Fruit fly (Drosophila melanogaster) whole organism, embryonic: ENCODE results near the gene Pss.

ENCODE experiments used
- CG10147 ChIP-seq: fragments of 200-800 bp; sonication (Bioruptor generic); optimal IDR thresholded peaks from 2 replicates; lab custom pipeline; 2019; ENCODE audit warnings: missing biosample characterization, mild to moderate bottlenecking, missing genetic modification characterization, moderate library complexity
- CG10654 ChIP-seq: fragments of 200-800 bp; sonication (Bioruptor generic); optimal IDR thresholded peaks from 2 replicates; lab custom pipeline; 2016; ENCODE audit warnings: missing biosample characterization, missing genetic modification characterization
- CG11085 ChIP-seq: fragments of 200-800 bp; sonication (Bioruptor generic); IDR thresholded peaks from 2 replicates; pipeline ENCODE4 v1.3.6; 2022; ENCODE audit warnings: missing biosample characterization, missing genetic modification characterization
- CG13624 ChIP-seq: fragments of 200-800 bp; sonication (Bioruptor generic); optimal IDR thresholded peaks from 2 replicates; lab custom pipeline; 2016; ENCODE audit warnings: missing biosample characterization, missing genetic modification characterization
- CG1647 ChIP-seq: fragments of 200-800 bp; sonication (Bioruptor generic); optimal IDR thresholded peaks from 3 replicates; lab custom pipeline; 2016; ENCODE audit warnings: missing biosample characterization, missing genetic modification characterization
- CG17802 ChIP-seq: fragments of 200-800 bp; sonication (Bioruptor generic); optimal IDR thresholded peaks from 2 replicates; lab custom pipeline; 2018; ENCODE audit warnings: missing biosample characterization, mild to moderate bottlenecking, missing genetic modification characterization, moderate library complexity
- CG17829 ChIP-seq: fragments of 200-800 bp; optimal IDR thresholded peaks from 2 replicates; lab custom pipeline; 2019; ENCODE audit warnings: missing biosample characterization, mild to moderate bottlenecking, missing genetic modification characterization, moderate library complexity
- CG17912 ChIP-seq: fragments of 200-800 bp; sonication (Bioruptor generic); optimal IDR thresholded peaks from 2 replicates; lab custom pipeline; 2018; ENCODE audit warnings: missing biosample characterization, mild to moderate bottlenecking, missing genetic modification characterization
- CG2202 ChIP-seq: fragments of 200-800 bp; sonication (Bioruptor generic); optimal IDR thresholded peaks from 2 replicates; lab custom pipeline; 2018; ENCODE audit warnings: missing biosample characterization, mild to moderate bottlenecking, missing genetic modification characterization
- CG32532 ChIP-seq: fragments of 200-800 bp; sonication (Bioruptor generic); IDR thresholded peaks from 2 replicates; pipeline ENCODE4 v1.3.6; 2022; ENCODE audit warnings: missing biosample characterization, missing genetic modification characterization
- CG4328 ChIP-seq: fragments of 200-800 bp; sonication (Bioruptor generic); optimal IDR thresholded peaks from 3 replicates; lab custom pipeline; 2017; ENCODE audit warnings: missing biosample characterization, missing genetic modification reagents, missing genetic modification characterization
- CG6791 ChIP-seq: fragments of 200-800 bp; sonication (Bioruptor generic); IDR thresholded peaks from 3 replicates; pipeline ENCODE4 v1.3.6; 2022; ENCODE audit warnings: missing biosample characterization, missing genetic modification characterization; ENCODE audit not compliant: partially characterized antibody
- CG7963 ChIP-seq: fragments of 200-800 bp; sonication (Bioruptor generic); IDR thresholded peaks from 3 replicates; pipeline ENCODE4 v1.3.6; 2022; ENCODE audit warnings: missing biosample characterization, missing genetic modification characterization; ENCODE audit not compliant: partially characterized antibody
- CG8765 ChIP-seq: fragments of 200-800 bp; sonication (Bioruptor generic); IDR thresholded peaks from 2 replicates; pipeline ENCODE4 v1.3.6; 2022; ENCODE audit warnings: missing biosample characterization, missing genetic modification characterization
- CG8924 ChIP-seq: fragments of 200-800 bp; optimal IDR thresholded peaks from 3 replicates; lab custom pipeline; 2019; ENCODE audit warnings: missing biosample characterization, mild to moderate bottlenecking, missing genetic modification characterization, moderate library complexity
- CG9609 ChIP-seq: fragments of 200-800 bp; sonication (Bioruptor generic); optimal IDR thresholded peaks from 3 replicates; lab custom pipeline; 2016; ENCODE audit warnings: missing biosample characterization, missing genetic modification characterization
- CoRest ChIP-seq: fragments of 200-800 bp; sonication (Bioruptor generic); optimal IDR thresholded peaks from 3 replicates; lab custom pipeline; 2018; ENCODE audit warnings: missing biosample characterization, mild to moderate bottlenecking, missing genetic modification characterization, moderate library complexity
- Ets65A ChIP-seq: fragments of 200-800 bp; sonication (Bioruptor generic); peaks from one replicate; lab custom pipeline; 2016; ENCODE audit warnings: missing biosample characterization, missing genetic modification characterization
- HmgZ ChIP-seq: fragments of 200-800 bp; sonication (Bioruptor generic); optimal IDR thresholded peaks from 2 replicates; lab custom pipeline; 2018; ENCODE audit warnings: missing biosample characterization, mild to moderate bottlenecking, missing genetic modification characterization
- Hr51 ChIP-seq, 2 experiments: fragments of 200-800 bp; sonication (Bioruptor generic); optimal IDR thresholded peaks; 2 replicates in 1 of 2; 3 replicates in 1 of 2; lab custom pipeline; 2016 to 2018; ENCODE audit warnings: missing biosample characterization in 2 of 2, missing genetic modification characterization in 2 of 2, mild to moderate bottlenecking in 1 of 2, moderate library complexity in 1 of 2
- Lim3 ChIP-seq: fragments of 200-800 bp; sonication (Bioruptor generic); IDR thresholded peaks from 2 replicates; pipeline ENCODE4 v1.3.6; 2022; ENCODE audit warnings: missing biosample characterization, missing genetic modification characterization
- Med ChIP-seq: fragments of 200-800 bp; sonication (Bioruptor generic); peaks from one replicate; lab custom pipeline; 2016; ENCODE audit warnings: missing biosample characterization, missing genetic modification characterization, mild to moderate bottlenecking, inconsistent platforms, moderate library complexity
- Opbp ChIP-seq: fragments of 200-800 bp; sonication (Bioruptor generic); IDR thresholded peaks from 3 replicates; pipeline ENCODE4 v1.3.6; 2022; ENCODE audit warnings: missing biosample characterization, missing genetic modification characterization; ENCODE audit not compliant: partially characterized antibody
- Pdp1 ChIP-seq, 2 experiments: fragments of 200-800 bp; sonication (Bioruptor generic); optimal IDR thresholded peaks; 3 replicates each; lab custom pipeline; 2016; ENCODE audit warnings: missing biosample characterization in 2 of 2, missing genetic modification characterization in 2 of 2, mild to moderate bottlenecking in 1 of 2, moderate library complexity in 1 of 2
- Usf ChIP-seq: fragments of 200-800 bp; sonication (Bioruptor generic); optimal IDR thresholded peaks from 2 replicates; lab custom pipeline; 2017; ENCODE audit warnings: missing genotype, missing biosample characterization, missing genetic modification characterization
- ac ChIP-seq: fragments of 200-800 bp; sonication (Bioruptor generic); optimal IDR thresholded peaks from 3 replicates; lab custom pipeline; 2017; ENCODE audit warnings: missing biosample characterization, mild to moderate bottlenecking, missing genetic modification characterization
- bab2 ChIP-seq: fragments of 200-800 bp; sonication (Bioruptor generic); optimal IDR thresholded peaks from 2 replicates; lab custom pipeline; 2016; ENCODE audit warnings: missing biosample characterization, missing genetic modification characterization
- cg ChIP-seq: fragments of 200-800 bp; sonication (Bioruptor generic); optimal IDR thresholded peaks from 3 replicates; lab custom pipeline; 2019; ENCODE audit warnings: missing biosample characterization, mild to moderate bottlenecking, missing genetic modification characterization, moderate library complexity
- chinmo ChIP-seq: fragments of 200-800 bp; sonication (Bioruptor generic); IDR thresholded peaks from 4 replicates; pipeline ENCODE4 v1.3.6; 2022; ENCODE audit warnings: missing biosample characterization, missing genetic modification characterization; ENCODE audit not compliant: partially characterized antibody
- dmrt99B ChIP-seq: fragments of 200-800 bp; sonication (Bioruptor generic); optimal IDR thresholded peaks from 2 replicates; lab custom pipeline; 2018; ENCODE audit warnings: missing biosample characterization, mild to moderate bottlenecking, missing genetic modification characterization, moderate library complexity
- exex ChIP-seq: fragments of 200-800 bp; sonication (Bioruptor generic); optimal IDR thresholded peaks from 4 replicates; lab custom pipeline; 2018; ENCODE audit warnings: missing biosample characterization, mild to moderate bottlenecking, missing genetic modification characterization, moderate library complexity
- gce ChIP-seq: fragments of 200-800 bp; sonication (Bioruptor generic); IDR thresholded peaks from 3 replicates; pipeline ENCODE4 v1.3.6; 2022; ENCODE audit warnings: missing biosample characterization, missing genetic modification characterization
- gcm ChIP-seq: fragments of 200-800 bp; sonication (Bioruptor generic); optimal IDR thresholded peaks from 2 replicates; lab custom pipeline; 2019; ENCODE audit warnings: missing biosample characterization, mild to moderate bottlenecking, missing genetic modification characterization, moderate library complexity
- grn ChIP-seq: fragments of 200-800 bp; sonication (Bioruptor generic); optimal IDR thresholded peaks from 3 replicates; lab custom pipeline; 2017; ENCODE audit warnings: missing biosample characterization, missing genetic modification characterization
- her ChIP-seq: fragments of 200-800 bp; sonication (Bioruptor generic); optimal IDR thresholded peaks from 2 replicates; lab custom pipeline; 2016; ENCODE audit warnings: missing biosample characterization, missing genetic modification characterization
- lab ChIP-seq: fragments of 200-800 bp; sonication (Bioruptor generic); optimal IDR thresholded peaks from 3 replicates; lab custom pipeline; 2017; ENCODE audit warnings: missing biosample characterization, missing genetic modification characterization, mild to moderate bottlenecking, moderate library complexity, missing genetic modification reagents
- lola ChIP-seq, 3 experiments: fragments of >200 bp in 2 of 3; fragments of 200-800 bp in 1 of 3; sonication (Bioruptor generic) in 1 of 3; optimal IDR thresholded peaks; 2 replicates each; lab custom pipeline; 2017 to 2019; ENCODE audit warnings: missing biosample characterization in 3 of 3, missing genetic modification characterization in 3 of 3, mild to moderate bottlenecking in 1 of 3, moderate library complexity in 1 of 3
- mld ChIP-seq: fragments of 200-800 bp; sonication (Bioruptor generic); IDR thresholded peaks from 3 replicates; pipeline ENCODE4 v1.3.6; 2022; ENCODE audit warnings: missing biosample characterization, missing genetic modification characterization; ENCODE audit not compliant: partially characterized antibody
- oc ChIP-seq: fragments of 200-800 bp; sonication (Bioruptor generic); optimal IDR thresholded peaks from 2 replicates; lab custom pipeline; 2018; ENCODE audit warnings: missing biosample characterization, mild to moderate bottlenecking, missing genetic modification characterization, moderate library complexity
- pb ChIP-seq: fragments of 200-800 bp; sonication (Bioruptor generic); optimal IDR thresholded peaks from 3 replicates; lab custom pipeline; 2016; ENCODE audit warnings: missing biosample characterization, missing genetic modification characterization
- sima ChIP-seq: fragments of 200-800 bp; sonication (Bioruptor generic); optimal IDR thresholded peaks from 2 replicates; lab custom pipeline; 2016; ENCODE audit warnings: missing biosample characterization, missing genetic modification characterization
- trem ChIP-seq: fragments of 200-800 bp; optimal IDR thresholded peaks from 3 replicates; lab custom pipeline; 2019; ENCODE audit warnings: missing biosample characterization, mild to moderate bottlenecking, missing genetic modification characterization, moderate library complexity
- vvl ChIP-seq: fragments of 200-800 bp; sonication (Bioruptor generic); IDR thresholded peaks from 2 replicates; pipeline ENCODE4 v1.3.6; 2022; ENCODE audit warnings: missing biosample characterization, missing genetic modification characterization
- z ChIP-seq: fragments of 200-800 bp; sonication (Bioruptor generic); IDR thresholded peaks from 3 replicates; pipeline ENCODE4 v1.3.6; 2022; ENCODE audit warnings: missing biosample characterization, missing genetic modification characterization

Pss gene

DNA sequence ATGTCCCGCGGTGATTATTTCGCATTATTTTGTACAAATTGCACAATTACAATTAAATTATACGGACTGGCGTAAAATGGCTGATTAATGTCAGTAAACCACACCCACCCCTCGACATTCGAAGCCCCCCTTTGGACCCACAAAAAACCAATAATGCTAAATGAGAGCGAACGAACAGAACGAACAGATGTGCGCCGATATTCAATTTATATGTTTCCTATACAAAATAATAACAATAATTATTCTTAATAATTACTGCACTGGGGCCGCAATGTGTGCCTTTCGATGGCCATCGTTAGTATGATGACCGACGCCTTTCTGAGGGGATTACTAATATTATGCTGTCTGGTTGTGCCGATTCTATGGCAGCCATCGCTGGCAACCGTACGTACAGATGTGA lies 7.4 kb upstream of the Pss start, which contains the start of gene CG13250:
TSS of gene CG13250 (plus strand) at position 301 of the 400 bp plus-strand sequence.
- TF ChIP-seq dmrt99B (tag; lab: Kevin White, UChicago) = no peak
- no peak for TF ChIP-seq oc (tag; lab: Kevin White, UChicago)
- no peak for TF ChIP-seq Hr51 (GFP tag; optimal IDR thresholded peaks at IDR 0.05; lab: Kevin White, UChicago)
- TF ChIP-seq mld (GFP tag; lab: Robert Waterston, UW) = no peak
- no peak for TF ChIP-seq CG17912 (GFP tag; lab: Kevin White, UChicago)

DNA sequence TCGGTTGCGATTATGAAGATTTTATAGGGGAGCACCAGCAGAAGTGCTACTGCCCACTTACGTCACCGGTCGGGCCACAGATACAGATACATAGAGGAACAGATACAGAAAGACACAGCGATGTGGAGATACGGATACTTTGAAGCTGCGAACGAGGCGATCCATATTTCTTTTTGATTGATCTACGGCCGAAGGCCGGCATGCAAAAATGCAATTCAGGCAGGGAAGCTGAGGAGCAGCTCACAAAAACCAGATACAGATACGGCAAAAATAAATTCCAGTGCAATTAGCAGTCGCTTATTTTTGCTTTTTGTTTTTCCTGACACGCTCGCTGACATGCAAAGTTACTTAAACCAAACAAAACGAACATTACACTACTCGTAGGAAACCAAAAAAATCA lies 5.3 kb upstream of the Pss start:
- TF ChIP-seq CG6791 (GFP tag; lab: Robert Waterston, UW) (peak; percentile 57; the same call in 1 of the 3 replicates), CG4328 (GFP tag; lab: Kevin White, UChicago) (no peak), CG13624 (GFP tag; lab: Kevin White, UChicago) (no peak), gcm (peak; percentile 29), chinmo (GFP tag; lab: Robert Waterston, UW) (0 out of 4 replicates have a peak, but pooled peaks have one; percentile 46), CG2202 (tag; lab: Kevin White, UChicago) (no peak), CG1647 (GFP tag; lab: Kevin White, UChicago) (no peak), sima (no peak), cg (no peak), Ets65A (GFP tag; lab: Kevin White, UChicago) (peak; percentile 2), CoRest (tag; lab: Kevin White, UChicago) (no peak), CG32532 (GFP tag; lab: Robert Waterston, UW) (peak; percentile 36; the same call in 1 of the 2 replicates), CG8924 (tag; lab: Kevin White, UChicago) (no peak), gce (no peak), Pdp1 (GFP tag; optimal IDR thresholded peaks at IDR 0.05; lab: Kevin White, UChicago) (peak in 1 of 2 experiments; percentile 39), pb (GFP tag; lab: Kevin White, UChicago) (no peak)

DNA sequence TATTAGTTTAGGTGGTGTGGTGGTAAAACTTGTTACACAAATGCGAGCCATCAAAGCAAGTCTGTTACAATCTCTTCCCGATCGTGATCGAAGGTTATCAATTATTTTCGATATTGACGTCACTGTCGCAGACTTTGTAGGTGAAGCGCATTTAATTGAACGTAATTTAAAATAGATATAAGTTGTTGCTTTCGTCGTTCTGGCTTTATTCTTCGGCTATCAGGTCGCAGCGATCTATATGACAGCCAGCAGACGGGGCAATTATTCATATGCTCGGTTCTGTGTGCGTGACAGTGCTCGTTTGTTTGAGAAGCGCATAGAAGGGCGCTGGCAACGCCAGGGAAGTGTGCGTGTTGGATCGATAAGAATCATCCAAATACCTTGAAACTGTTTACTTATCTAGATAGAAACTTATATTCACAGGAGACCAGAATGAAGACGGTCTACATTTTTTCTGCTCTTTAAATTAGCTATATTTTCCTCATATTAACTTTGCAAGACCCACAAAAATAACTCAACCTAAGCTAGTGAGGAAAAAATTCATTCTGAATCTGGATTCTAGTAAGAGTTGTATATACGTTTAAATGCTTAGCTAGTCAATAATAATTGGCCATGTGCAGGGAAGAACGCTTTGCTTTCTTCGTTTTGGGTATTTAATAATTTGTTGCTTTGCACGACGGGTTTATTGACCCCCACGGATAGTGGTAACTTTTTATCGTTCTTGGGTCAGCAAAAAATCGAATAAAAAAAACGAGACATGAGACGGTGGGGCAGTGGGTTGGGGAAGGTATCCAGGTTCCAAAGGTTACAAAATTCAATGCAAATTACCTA lies 4.6 kb upstream of the Pss start:
- no peak for TF ChIP-seq CG7963
- 0 out of 3 replicates have a peak, but pooled peaks have one; percentile 31 for TF ChIP-seq Opbp
- peak; percentile 63 for TF ChIP-seq grn (GFP tag; lab: Kevin White, UChicago)
- no peak for TF ChIP-seq CG9609
- peak; percentile 99 for TF ChIP-seq CG17829
- no peak for TF ChIP-seq lola (GFP tag; optimal IDR thresholded peaks at IDR 0.05; lab: Kevin White, UChicago)
- no peak for TF ChIP-seq bab2
- TF ChIP-seq CG17802 (tag; lab: Kevin White, UChicago) = no peak
- no peak for TF ChIP-seq CG8765 (GFP tag; lab: Robert Waterston, UW)
- TF ChIP-seq Ets65A (GFP tag; lab: Kevin White, UChicago) = peak; percentile 60
- no peak for TF ChIP-seq Usf (GFP tag; lab: Kevin White, UChicago)
- no peak for TF ChIP-seq CoRest (tag; lab: Kevin White, UChicago)
- TF ChIP-seq trem = no peak
- no peak for TF ChIP-seq ac (GFP tag; lab: Kevin White, UChicago)
- TF ChIP-seq lab (GFP tag; lab: Kevin White, UChicago) = peak; percentile 46
- TF ChIP-seq exex (tag; lab: Kevin White, UChicago) = no peak
- TF ChIP-seq Lim3 (GFP tag; lab: Robert Waterston, UW) = no peak
- TF ChIP-seq chinmo (GFP tag; lab: Robert Waterston, UW) = 0 out of 4 replicates have a peak, but pooled peaks have one; percentile 40
- no peak for TF ChIP-seq her (GFP tag; lab: Kevin White, UChicago)
- peak; percentile 66 for TF ChIP-seq Med (GFP tag; lab: Kevin White, UChicago)
- TF ChIP-seq CG11085 = no peak
- TF ChIP-seq CG10147 (GFP tag; lab: Kevin White, UChicago) = no peak
- TF ChIP-seq z (GFP tag; lab: Robert Waterston, UW) = no peak
- no peak for TF ChIP-seq Hr51 (GFP tag; optimal IDR thresholded peaks at IDR 0.05; lab: Kevin White, UChicago)
- no peak for TF ChIP-seq gce
- TF ChIP-seq vvl (GFP tag; lab: Robert Waterston, UW) = 0 out of 2 replicates have a peak, but pooled peaks have one; percentile 6
- TF ChIP-seq HmgZ (tag; lab: Kevin White, UChicago) = no peak
- no peak for TF ChIP-seq CG10654 (GFP tag; lab: Kevin White, UChicago)
